Fruit fly (Drosophila melanogaster): Measurements from ENCODE around the gene CG11594.
A peak's percentile ranks its signal among the peaks of the same experiment; 100 is the strongest.

CG11594 gene

DNA sequence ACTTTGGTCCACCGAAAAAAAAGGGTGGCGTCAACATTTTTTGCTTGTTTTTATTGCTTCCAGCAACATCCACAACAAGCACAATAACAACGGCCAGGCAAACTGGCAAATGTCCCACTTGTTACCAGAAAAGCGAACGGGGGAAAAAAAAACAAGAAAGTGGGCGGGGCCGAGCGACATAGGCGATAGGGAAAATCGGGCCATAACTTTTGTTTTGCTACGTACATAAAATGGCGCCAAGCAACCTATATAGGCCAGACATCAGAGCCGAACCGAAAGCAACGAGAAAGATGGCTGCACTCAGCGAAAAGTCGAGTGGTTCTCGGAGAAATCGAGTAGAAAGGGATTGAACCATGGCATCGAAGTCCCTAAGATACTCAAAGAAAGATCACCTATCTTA lies 18.6 kb downstream of the CG11594 start (continued):
- TF ChIP-seq inv (GFP tag; IDR thresholded peaks at IDR 0.05; ENCODE audit: partially characterized antibody): no peak
- no peak for TF ChIP-seq sna (GFP tag; IDR thresholded peaks at IDR 0.05; ENCODE audit: partially characterized antibody)
- TF ChIP-seq Taf1 (GFP tag; IDR thresholded peaks at IDR 0.05): no peak
- no peak for TF ChIP-seq ap (GFP tag; IDR thresholded peaks at IDR 0.05)
- TF ChIP-seq hkb (optimal IDR thresholded peaks at IDR 0.05): no peak
- no peak for TF ChIP-seq hkb (GFP tag; IDR thresholded peaks at IDR 0.05)
- no peak for TF ChIP-seq Kr (GFP tag; optimal IDR thresholded peaks at IDR 0.05)
- TF ChIP-seq disco-r (GFP tag; optimal IDR thresholded peaks at IDR 0.05): no peak
- no peak for TF ChIP-seq CG32532 (GFP tag; IDR thresholded peaks at IDR 0.05)
- TF ChIP-seq grn (GFP tag; optimal IDR thresholded peaks at IDR 0.05): no peak
- no peak for TF ChIP-seq cato (GFP tag; optimal IDR thresholded peaks at IDR 0.05; ENCODE audit: borderline replicate concordance)
- TF ChIP-seq twi (tag; optimal IDR thresholded peaks at IDR 0.05): no peak
- TF ChIP-seq Usf (GFP tag; optimal IDR thresholded peaks at IDR 0.05): no peak
- TF ChIP-seq CG14667 (GFP tag; IDR thresholded peaks at IDR 0.05): no peak
- peak; percentile 34 for TF ChIP-seq CG2120 (GFP tag; optimal IDR thresholded peaks at IDR 0.05)
- no peak for TF ChIP-seq nerfin-1 (tag; optimal IDR thresholded peaks at IDR 0.05)
- TF ChIP-seq zf30C (GFP tag; optimal IDR thresholded peaks at IDR 0.05): no peak
- TF ChIP-seq MESR4 (GFP tag; optimal IDR thresholded peaks at IDR 0.05): no peak
- TF ChIP-seq crc (GFP tag; optimal IDR thresholded peaks at IDR 0.05): no peak
- no peak for TF ChIP-seq ac (GFP tag; optimal IDR thresholded peaks at IDR 0.05)
- no peak for TF ChIP-seq caup (GFP tag; optimal IDR thresholded peaks at IDR 0.05; ENCODE audit: severe bottlenecking)
- no peak for TF ChIP-seq h (optimal IDR thresholded peaks at IDR 0.05)
- no peak for TF ChIP-seq lov (optimal IDR thresholded peaks at IDR 0.05)
- no peak for TF ChIP-seq lov (GFP tag; IDR thresholded peaks at IDR 0.05)
- no peak for TF ChIP-seq chn (GFP tag; optimal IDR thresholded peaks at IDR 0.05)
- peak; percentile 62 for TF ChIP-seq CG13894 (tag; optimal IDR thresholded peaks at IDR 0.05)
- no peak for TF ChIP-seq CG16779 (GFP tag; IDR thresholded peaks at IDR 0.05)
- no peak for TF ChIP-seq Hand (GFP tag; optimal IDR thresholded peaks at IDR 0.05)
- peak; percentile 71 for TF ChIP-seq Ets65A (GFP tag)
- TF ChIP-seq mirr (GFP tag; optimal IDR thresholded peaks at IDR 0.05): no peak
- no peak for TF ChIP-seq ewg (GFP tag; optimal IDR thresholded peaks at IDR 0.05)
- TF ChIP-seq CG11247 (GFP tag; IDR thresholded peaks at IDR 0.05): no peak
- TF ChIP-seq ara (GFP tag; IDR thresholded peaks at IDR 0.05): no peak
- TF ChIP-seq vnd (GFP tag; IDR thresholded peaks at IDR 0.05; ENCODE audit: partially characterized antibody): no peak
- no peak for TF ChIP-seq zen2 (GFP tag; IDR thresholded peaks at IDR 0.05; ENCODE audit: partially characterized antibody)
- TF ChIP-seq fd96Cb (tag; optimal IDR thresholded peaks at IDR 0.05): no peak
- no peak for TF ChIP-seq Abd-B (GFP tag; optimal IDR thresholded peaks at IDR 0.05)
- no peak for TF ChIP-seq CG17802 (tag; optimal IDR thresholded peaks at IDR 0.05)
- TF ChIP-seq MBD-R2 (GFP tag; IDR thresholded peaks at IDR 0.05): no peak
- no peak for TF ChIP-seq CG33213 (GFP tag; optimal IDR thresholded peaks at IDR 0.05)
- TF ChIP-seq Deaf1 (tag; optimal IDR thresholded peaks at IDR 0.05): no peak
- TF ChIP-seq C15 (GFP tag; IDR thresholded peaks at IDR 0.05): no peak
- TF ChIP-seq Dfd (GFP tag; optimal IDR thresholded peaks at IDR 0.05): no peak
- 0 out of 4 replicates have a peak, but pooled peaks have one; percentile 12 for TF ChIP-seq Gug (GFP tag; IDR thresholded peaks at IDR 0.05)
- no peak for TF ChIP-seq psq (GFP tag; optimal IDR thresholded peaks at IDR 0.05)
- TF ChIP-seq odd (GFP tag; optimal IDR thresholded peaks at IDR 0.05): no peak
- no peak for TF ChIP-seq CG3847 (GFP tag; IDR thresholded peaks at IDR 0.05)
- no peak for TF ChIP-seq insv (GFP tag; optimal IDR thresholded peaks at IDR 0.05)
- no peak for TF ChIP-seq CG34224 (GFP tag; IDR thresholded peaks at IDR 0.05; ENCODE audit: partially characterized antibody)
- TF ChIP-seq kay (GFP tag; optimal IDR thresholded peaks at IDR 0.05): no peak
- no peak for TF ChIP-seq Scr (GFP tag; IDR thresholded peaks at IDR 0.05; ENCODE audit: partially characterized antibody)
- TF ChIP-seq CG3726 (GFP tag; IDR thresholded peaks at IDR 0.05): no peak
- 0 out of 2 replicates have a peak, but pooled peaks have one; percentile 26 for TF ChIP-seq Xrp1 (GFP tag; IDR thresholded peaks at IDR 0.05)

Measured in whole organism, embryonic.